Fruit fly (Drosophila melanogaster): ENCODE results near the gene Octbeta1R.
A peak's percentile ranks its signal among the peaks of the same experiment; 100 is the strongest.

Gene Octbeta1R

DNA sequence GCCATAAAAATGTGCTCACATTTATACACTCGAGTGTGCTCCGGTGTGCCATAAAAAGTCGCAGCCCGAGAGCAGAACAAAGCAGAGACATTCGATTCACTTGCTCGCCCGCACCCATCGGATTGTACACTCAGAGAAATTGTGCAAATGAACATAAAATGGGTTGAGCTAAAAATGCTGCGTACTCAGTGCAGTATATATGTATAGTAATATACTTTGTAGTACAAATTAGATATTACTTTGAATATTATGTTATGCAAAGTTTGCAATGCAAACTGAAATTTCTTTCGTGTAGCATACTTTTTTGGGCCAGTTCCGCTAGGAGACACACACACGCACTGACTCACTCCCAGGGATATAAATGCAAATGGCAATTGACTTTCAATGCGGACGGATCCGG, 6.6 kb downstream of the Octbeta1R start:
- TF ChIP-seq CG2678 (tag; optimal IDR thresholded peaks at IDR 0.05) (peak; percentile 43), CG7271 (tag; optimal IDR thresholded peaks at IDR 0.05) (no peak), da (GFP tag; optimal IDR thresholded peaks at IDR 0.05) (no peak), Dll (GFP tag; IDR thresholded peaks at IDR 0.05; ENCODE audit: partially characterized antibody) (no peak), CG11456 (GFP tag; IDR thresholded peaks at IDR 0.05) (no peak), CG10147 (GFP tag; optimal IDR thresholded peaks at IDR 0.05) (peak; percentile 17), HLH54F (GFP tag; optimal IDR thresholded peaks at IDR 0.05) (no peak), CG8281 (tag; optimal IDR thresholded peaks at IDR 0.05) (no peak), CG7839 (tag; optimal IDR thresholded peaks at IDR 0.05) (peak; percentile 34), CG10543 (GFP tag; optimal IDR thresholded peaks at IDR 0.05) (no peak), HmgD (GFP tag; optimal IDR thresholded peaks at IDR 0.05) (no peak), B-H2 (GFP tag; optimal IDR thresholded peaks at IDR 0.05) (no peak), CG1792 (GFP tag; optimal IDR thresholded peaks at IDR 0.05) (no peak), dysf (GFP tag; IDR thresholded peaks at IDR 0.05) (0 out of 3 replicates have a peak, but pooled peaks have one; percentile 26), CG33213 (GFP tag; optimal IDR thresholded peaks at IDR 0.05) (no peak), CG3281 (GFP tag; optimal IDR thresholded peaks at IDR 0.05) (peak; percentile 22), CG12744 (GFP tag; optimal IDR thresholded peaks at IDR 0.05) (no peak), Side (GFP tag; optimal IDR thresholded peaks at IDR 0.05) (no peak), CG7556 (GFP tag; optimal IDR thresholded peaks at IDR 0.05) (peak; percentile 28), CG17912 (GFP tag; optimal IDR thresholded peaks at IDR 0.05) (no peak), CG1832 (GFP tag; optimal IDR thresholded peaks at IDR 0.05) (no peak), Bdp1 (GFP tag; optimal IDR thresholded peaks at IDR 0.05) (no peak), Fer3 (tag; optimal IDR thresholded peaks at IDR 0.05) (peak; percentile 17), ERR (GFP tag; optimal IDR thresholded peaks at IDR 0.05) (no peak), CG17361 (GFP tag; IDR thresholded peaks at IDR 0.05) (no peak), CG7963 (GFP tag; IDR thresholded peaks at IDR 0.05; ENCODE audit: partially characterized antibody) (no peak), CG3838 (GFP tag; optimal IDR thresholded peaks at IDR 0.05) (no peak), ato (GFP tag; IDR thresholded peaks at IDR 0.05; ENCODE audit: partially characterized antibody) (no peak), CG10654 (GFP tag; optimal IDR thresholded peaks at IDR 0.05) (no peak), CG6654 (GFP tag; optimal IDR thresholded peaks at IDR 0.05) (no peak), otp (GFP tag; IDR thresholded peaks at IDR 0.05) (no peak), CG2875 (GFP tag; optimal IDR thresholded peaks at IDR 0.05) (no peak), unpg (GFP tag; optimal IDR thresholded peaks at IDR 0.05) (no peak), sna (GFP tag; IDR thresholded peaks at IDR 0.05; ENCODE audit: partially characterized antibody) (no peak), Rx (GFP tag; IDR thresholded peaks at IDR 0.05) (no peak), CG8765 (GFP tag; IDR thresholded peaks at IDR 0.05) (no peak), CG8290 (GFP tag; optimal IDR thresholded peaks at IDR 0.05) (no peak), CG8290 (tag; optimal IDR thresholded peaks at IDR 0.05) (peak in 1 of 2 experiments; percentile 65), lilli (GFP tag; optimal IDR thresholded peaks at IDR 0.05) (peak; percentile 22), wor (GFP tag; IDR thresholded peaks at IDR 0.05) (no peak), hkb (optimal IDR thresholded peaks at IDR 0.05) (no peak), hkb (GFP tag; IDR thresholded peaks at IDR 0.05) (no peak), Mes4 (GFP tag; optimal IDR thresholded peaks at IDR 0.05) (no peak), row (GFP tag; IDR thresholded peaks at IDR 0.05) (peak; percentile 48; the same call in 2 of the 3 replicates), E2f1 (GFP tag; IDR thresholded peaks at IDR 0.05) (peak; percentile 33; the same call in 1 of the 2 replicates), CG5953 (GFP tag; IDR thresholded peaks at IDR 0.05) (no peak), insv (GFP tag; optimal IDR thresholded peaks at IDR 0.05) (no peak), Sry-δ (GFP tag; optimal IDR thresholded peaks at IDR 0.05) (no peak), CG2116 (GFP tag; optimal IDR thresholded peaks at IDR 0.05) (no peak), cato (GFP tag; optimal IDR thresholded peaks at IDR 0.05; ENCODE audit: borderline replicate concordance) (no peak), dimm (GFP tag; IDR thresholded peaks at IDR 0.05) (no peak), cwo (GFP tag; optimal IDR thresholded peaks at IDR 0.05) (peak; percentile 29)
